Fruit fly (Drosophila melanogaster) whole organism, wandering third instar larva: ENCODE results near the gene rdgB.
A peak's percentile ranks its signal among the peaks of the same experiment; 100 is the strongest.

Experiments
- Abd-B ChIP-seq: fragments of >200 bp; optimal IDR thresholded peaks from 2 replicates; lab custom pipeline; 2017; ENCODE audit warnings: missing biosample characterization, missing genetic modification characterization
- CG32264 ChIP-seq: fragments of 200-800 bp; sonication (Bioruptor generic); optimal IDR thresholded peaks from 2 replicates; lab custom pipeline; 2016; ENCODE audit warnings: missing biosample characterization, missing genetic modification characterization
- CG9705 ChIP-seq: fragments of 200-800 bp; sonication (Bioruptor generic); optimal IDR thresholded peaks from 2 replicates; lab custom pipeline; 2018; ENCODE audit warnings: missing biosample characterization, mild to moderate bottlenecking, missing genetic modification characterization
- CrebA ChIP-seq: fragments of 200-800 bp; sonication (Bioruptor generic); optimal IDR thresholded peaks from 2 replicates; lab custom pipeline; 2016; ENCODE audit warnings: missing biosample characterization, mild to moderate bottlenecking, missing genetic modification characterization, borderline replicate concordance
- Dfd ChIP-seq: fragments of >200 bp; optimal IDR thresholded peaks from 2 replicates; lab custom pipeline; 2017; ENCODE audit warnings: missing biosample characterization, missing genetic modification characterization
- Dif ChIP-seq: fragments of 200-275, 200-300 bp; sonication (Bioruptor generic); optimal IDR thresholded peaks from 2 replicates; lab custom pipeline; 2018; ENCODE audit warnings: missing biosample characterization, missing genetic modification characterization; ENCODE audit not compliant: partially characterized antibody
- GATAd ChIP-seq: sonication (Bioruptor generic); optimal IDR thresholded peaks from 2 replicates; lab custom pipeline; 2016; ENCODE audit warnings: missing biosample characterization, missing genetic modification characterization
- HLH106 ChIP-seq: fragments of 200-800 bp; optimal IDR thresholded peaks from 3 replicates; lab custom pipeline; 2019; ENCODE audit warnings: missing biosample characterization, mild to moderate bottlenecking, missing genetic modification characterization, moderate library complexity
- Hnf4 ChIP-seq: fragments of 200-800 bp; sonication (Bioruptor generic); optimal IDR thresholded peaks from 2 replicates; lab custom pipeline; 2016; ENCODE audit warnings: missing biosample characterization, mild to moderate bottlenecking, missing genetic modification characterization
- Hr78 ChIP-seq: fragments of >200 bp; optimal IDR thresholded peaks from 2 replicates; lab custom pipeline; 2017; ENCODE audit warnings: missing biosample characterization, missing genetic modification characterization
- Hr83 ChIP-seq: fragments of 200-300 bp; sonication (Bioruptor generic); optimal IDR thresholded peaks from 2 replicates; lab custom pipeline; 2016; ENCODE audit warnings: missing biosample characterization, mild to moderate bottlenecking, missing genetic modification characterization, moderate library complexity; ENCODE audit not compliant: poor library complexity, severe bottlenecking
- Jra ChIP-seq: sonication (Bioruptor generic); optimal IDR thresholded peaks from 2 replicates; lab custom pipeline; 2016; ENCODE audit warnings: missing biosample characterization, missing genetic modification characterization
- Mio ChIP-seq: sonication (Bioruptor generic); optimal IDR thresholded peaks from 2 replicates; lab custom pipeline; 2016; ENCODE audit warnings: missing biosample characterization, missing genetic modification characterization
- Myc ChIP-seq: fragments of >200 bp; optimal IDR thresholded peaks from 2 replicates; lab custom pipeline; 2017
- N ChIP-seq: fragments of >200 bp; optimal IDR thresholded peaks from 2 replicates; lab custom pipeline; 2018; ENCODE audit warnings: missing biosample characterization, missing external identifiers, missing genetic modification characterization
- OdsH ChIP-seq: fragments of 200-800 bp; sonication (Bioruptor generic); optimal IDR thresholded peaks from 2 replicates; lab custom pipeline; 2016; ENCODE audit warnings: missing biosample characterization, mild to moderate bottlenecking, missing genetic modification characterization
- Rel ChIP-seq, 2 experiments: fragments of 200-800 bp; sonication (Bioruptor generic) in 1 of 2; optimal IDR thresholded peaks; 2 replicates in 1 of 2; 3 replicates in 1 of 2; lab custom pipeline; 2016 to 2019; ENCODE audit warnings: mild to moderate bottlenecking in 2 of 2, missing biosample characterization in 2 of 2, missing genetic modification characterization in 2 of 2, moderate library complexity in 1 of 2
- Sp1 ChIP-seq: fragments of 200-800 bp; sonication (Bioruptor generic); optimal IDR thresholded peaks from 3 replicates; lab custom pipeline; 2019; ENCODE audit warnings: missing biosample characterization, mild to moderate bottlenecking, missing genetic modification characterization, moderate library complexity
- Vsx2 ChIP-seq: fragments of 200-300, 225-300 bp; sonication (Bioruptor generic); optimal IDR thresholded peaks from 2 replicates; lab custom pipeline; 2018; ENCODE audit warnings: missing biosample characterization, missing genetic modification characterization; ENCODE audit not compliant: partially characterized antibody
- br ChIP-seq: fragments of 200-800 bp; sonication (Bioruptor generic); optimal IDR thresholded peaks from 2 replicates; lab custom pipeline; 2016; ENCODE audit warnings: missing biosample characterization, missing genetic modification characterization
- brk ChIP-seq: fragments of 200-800 bp; sonication (Bioruptor generic); optimal IDR thresholded peaks from 2 replicates; lab custom pipeline; 2016; ENCODE audit warnings: missing biosample characterization, mild to moderate bottlenecking, missing genetic modification characterization
- dl ChIP-seq, 2 experiments: fragments of 175-275, 200-275 bp in 1 of 2; fragments of 200-275 bp in 1 of 2; sonication (Bioruptor generic); optimal IDR thresholded peaks; lab custom pipeline; 2018; ENCODE audit warnings: mild to moderate bottlenecking in 2 of 2, missing biosample characterization in 2 of 2, missing genetic modification characterization in 2 of 2, moderate library complexity in 2 of 2; ENCODE audit not compliant: partially characterized antibody in 2 of 2, insufficient read depth in 1 of 2
- dmrt93B ChIP-seq: fragments of 200-800 bp; sonication (Bioruptor generic); optimal IDR thresholded peaks from 2 replicates; lab custom pipeline; 2018; ENCODE audit warnings: missing biosample characterization, mild to moderate bottlenecking, missing genetic modification characterization
- dsf ChIP-seq: sonication (Bioruptor generic); optimal IDR thresholded peaks from 2 replicates; lab custom pipeline; 2016; ENCODE audit warnings: missing biosample characterization, missing genetic modification characterization, borderline replicate concordance
- ey ChIP-seq: fragments of 200-800 bp; sonication (Bioruptor generic); optimal IDR thresholded peaks from 2 replicates; lab custom pipeline; 2016; ENCODE audit warnings: missing biosample characterization, missing genetic modification characterization
- foxo ChIP-seq, 2 experiments: fragments of 200-800 bp; sonication (Bioruptor generic); optimal IDR thresholded peaks; 2 replicates in 1 of 2; 3 replicates in 1 of 2; lab custom pipeline; 2016 to 2017; ENCODE audit warnings: missing biosample characterization in 2 of 2, missing genetic modification characterization in 2 of 2
- fru ChIP-seq: fragments of 200-800 bp; sonication (Bioruptor generic); optimal IDR thresholded peaks from 3 replicates; lab custom pipeline; 2016; ENCODE audit warnings: missing biosample characterization, mild to moderate bottlenecking, missing genetic modification characterization
- h ChIP-seq: fragments of 200-800 bp; sonication (Bioruptor generic); optimal IDR thresholded peaks from 3 replicates; lab custom pipeline; 2016; ENCODE audit warnings: missing biosample characterization, mild to moderate bottlenecking, missing genetic modification characterization
- jim ChIP-seq: fragments of 175-275, 200-325 bp; sonication (Bioruptor generic); optimal IDR thresholded peaks from 2 replicates; lab custom pipeline; 2016; ENCODE audit warnings: missing biosample characterization, mild to moderate bottlenecking, missing genetic modification characterization
- lola ChIP-seq: fragments of >200 bp; optimal IDR thresholded peaks from 2 replicates; lab custom pipeline; 2017; ENCODE audit warnings: missing biosample characterization, missing genetic modification characterization
- pan ChIP-seq: fragments of >200 bp; optimal IDR thresholded peaks from 2 replicates; lab custom pipeline; 2017
- psq ChIP-seq: fragments of 200-800 bp; sonication (Bioruptor generic); optimal IDR thresholded peaks from 3 replicates; lab custom pipeline; 2017; ENCODE audit warnings: missing biosample characterization, mild to moderate bottlenecking, missing genetic modification characterization, moderate library complexity
- rgr ChIP-seq: fragments of 200-800 bp; sonication (Bioruptor generic); optimal IDR thresholded peaks from 3 replicates; lab custom pipeline; 2016; ENCODE audit warnings: missing biosample characterization, mild to moderate bottlenecking, missing genetic modification characterization
- sage ChIP-seq: fragments of 200-800 bp; sonication (Bioruptor generic); optimal IDR thresholded peaks from 2 replicates; lab custom pipeline; 2016; ENCODE audit warnings: missing biosample characterization, mild to moderate bottlenecking, missing genetic modification characterization
- sv ChIP-seq: fragments of 200-800 bp; sonication (Bioruptor generic); optimal IDR thresholded peaks from 3 replicates; lab custom pipeline; 2016; ENCODE audit warnings: missing biosample characterization, missing genetic modification characterization
- tai ChIP-seq: sonication (Bioruptor generic); optimal IDR thresholded peaks from 2 replicates; lab custom pipeline; 2016; ENCODE audit warnings: missing biosample characterization, missing genetic modification characterization
- usp ChIP-seq: fragments of >200 bp; optimal IDR thresholded peaks from 2 replicates; lab custom pipeline; 2017; ENCODE audit warnings: missing biosample characterization, missing genetic modification characterization
- woc ChIP-seq: sonication (Bioruptor generic); optimal IDR thresholded peaks from 2 replicates; lab custom pipeline; 2016; ENCODE audit warnings: missing biosample characterization, mild to moderate bottlenecking, missing genetic modification characterization

The rdgB gene

DNA sequence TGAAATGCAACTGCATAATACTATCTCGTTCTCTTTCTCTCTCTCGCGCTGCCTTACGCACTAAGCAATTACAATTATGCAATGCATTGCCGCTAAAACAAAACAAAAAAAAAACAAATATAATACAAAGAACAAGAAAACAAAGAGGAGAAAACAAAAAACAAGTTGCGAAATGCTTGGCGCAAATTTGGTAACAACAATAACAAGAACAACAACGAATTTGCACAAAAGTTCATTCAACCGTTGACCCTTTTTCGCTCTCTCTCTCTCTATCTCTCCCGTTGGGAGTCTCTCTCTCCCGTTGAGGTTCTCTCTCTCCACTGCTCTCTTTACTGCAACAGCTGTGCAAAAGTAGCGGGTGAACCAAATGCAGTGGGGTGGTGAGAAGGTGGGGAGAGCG is 15.5 kb upstream of the rdgB start:
- TF ChIP-seq Vsx2 (GFP tag; lab: Kevin White, UChicago) (no peak), psq (GFP tag; lab: Kevin White, UChicago) (peak; percentile 24), Hr83 (GFP tag; lab: Kevin White, UChicago) (peak; percentile 27), br (GFP tag; lab: Kevin White, UChicago) (peak; percentile 18), dl (GFP tag; optimal IDR thresholded peaks at IDR 0.05; lab: Kevin White, UChicago; ENCODE audit: insufficient read depth in 1 of 2, partially characterized antibody in 2 of 2) (peak; percentile 60 to 89), Myc (lab: Kevin White, UChicago) (no peak), Dif (GFP tag; lab: Kevin White, UChicago) (peak; percentile 91)
- TF ChIP-seq, all 38 proteins: peak for 5

DNA sequence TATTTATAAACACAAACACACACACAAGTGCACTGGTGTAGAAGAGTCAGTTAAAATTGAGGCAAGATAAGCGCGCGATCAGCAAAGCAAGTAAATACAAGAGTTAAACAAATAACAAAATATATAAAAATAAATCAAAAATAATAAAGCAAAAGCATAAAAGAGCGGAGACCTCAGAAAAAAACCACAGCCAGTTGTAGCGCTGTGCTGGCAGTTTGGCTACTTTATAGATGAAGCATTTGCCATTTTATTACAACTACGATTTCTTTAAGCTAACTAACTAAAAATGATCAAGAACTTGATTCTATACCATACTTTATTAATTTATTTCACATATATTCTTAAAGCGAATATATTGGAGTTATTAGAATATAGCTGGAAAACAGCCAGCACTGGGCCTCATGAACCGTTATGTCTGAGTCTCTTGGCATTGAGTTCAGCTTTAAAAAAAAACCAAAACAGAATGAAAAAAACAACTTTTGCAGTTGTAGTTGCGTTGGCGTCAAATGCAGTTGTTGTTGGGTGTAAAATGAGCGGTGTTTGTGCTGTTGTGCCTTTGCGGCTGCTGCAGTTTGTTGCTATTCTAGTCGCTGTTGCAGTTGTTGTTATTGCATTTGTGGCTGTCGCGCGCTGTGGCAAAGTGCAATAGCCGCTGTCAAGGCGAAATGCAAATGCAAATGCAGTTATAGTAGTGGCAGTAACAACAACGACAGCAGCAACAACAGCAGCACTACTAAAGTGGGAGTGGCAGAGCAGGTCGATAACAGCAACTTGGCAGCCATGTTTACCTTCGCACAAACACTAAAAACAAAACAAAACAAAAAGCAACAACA is 14.7 kb upstream of the rdgB start:
- no peak for TF ChIP-seq usp (GFP tag; lab: Kevin White, UChicago)
- TF ChIP-seq N (GFP tag; lab: Kevin White, UChicago), result no peak
- peak; percentile 36 for TF ChIP-seq brk (GFP tag; lab: Kevin White, UChicago)
- peak; percentile 7 for TF ChIP-seq Sp1 (GFP tag; lab: Kevin White, UChicago)
- TF ChIP-seq sage (GFP tag; lab: Kevin White, UChicago), result peak; percentile 5
- peak; percentile 33 for TF ChIP-seq fru (GFP tag; lab: Kevin White, UChicago)
- TF ChIP-seq Abd-B (GFP tag; lab: Kevin White, UChicago), result no peak
- TF ChIP-seq Myc (lab: Kevin White, UChicago), result peak; percentile 52
- TF ChIP-seq rgr (GFP tag; lab: Kevin White, UChicago), result peak; percentile 6
- TF ChIP-seq jim (GFP tag; lab: Kevin White, UChicago), result no peak
- TF ChIP-seq Dfd (GFP tag; lab: Kevin White, UChicago), result no peak

DNA sequence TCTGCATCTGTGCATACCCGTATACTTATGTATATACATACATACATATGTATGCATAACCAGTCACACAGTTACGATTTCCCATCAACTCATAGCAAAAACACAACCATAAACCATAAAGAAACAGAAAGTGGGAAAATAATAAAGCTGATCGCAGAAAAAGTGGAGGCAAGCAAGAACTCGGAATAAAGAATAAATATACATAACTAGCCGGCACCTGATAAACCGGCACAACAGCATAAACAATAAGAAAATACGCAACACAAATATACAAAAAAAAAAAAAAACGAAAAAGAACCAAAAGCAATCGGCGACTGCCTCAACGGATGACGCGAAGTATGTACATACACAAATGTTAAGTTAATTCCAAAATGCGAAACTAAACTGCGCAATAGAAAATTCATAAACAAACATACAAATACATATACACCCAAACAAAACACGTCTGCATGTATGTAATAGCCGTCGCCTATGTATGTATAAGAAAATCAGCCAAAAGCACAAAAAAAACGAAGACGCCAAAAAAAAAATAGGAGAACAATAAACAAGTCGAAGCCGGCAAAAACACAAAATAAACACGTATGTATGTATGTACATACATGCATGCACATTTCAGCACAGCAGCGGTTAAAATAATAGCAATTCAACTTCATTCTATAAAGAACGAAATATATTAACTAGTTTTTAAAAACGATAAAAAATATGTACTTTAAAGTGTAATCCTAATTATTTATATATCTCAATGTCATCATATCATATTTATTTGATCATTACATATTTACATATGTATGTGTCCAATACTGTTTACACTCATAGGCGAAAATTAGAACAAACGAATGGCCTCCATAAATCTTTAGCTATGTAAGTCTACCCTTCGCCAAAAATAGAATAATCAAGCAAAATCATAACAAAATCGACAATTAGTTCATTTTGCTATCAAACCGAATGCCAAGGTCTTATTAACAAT is 13.4 kb upstream of the rdgB start:
- peak; percentile 58 for TF ChIP-seq psq (GFP tag; lab: Kevin White, UChicago)
- TF ChIP-seq OdsH (GFP tag; lab: Kevin White, UChicago), result peak; percentile 39
- TF ChIP-seq Dif (GFP tag; lab: Kevin White, UChicago), result no peak
- peak; percentile 41 for TF ChIP-seq rgr (GFP tag; lab: Kevin White, UChicago)
- no peak for TF ChIP-seq jim (GFP tag; lab: Kevin White, UChicago)
- no peak for TF ChIP-seq Hr83 (GFP tag; lab: Kevin White, UChicago)
- no peak for TF ChIP-seq Hr78 (GFP tag; lab: Kevin White, UChicago)
- TF ChIP-seq Hnf4, result no peak
- TF ChIP-seq CG32264 (GFP tag; lab: Kevin White, UChicago), result no peak
- TF ChIP-seq Mio (GFP tag; lab: Kevin White, UChicago), result no peak
- TF ChIP-seq dsf (GFP tag; lab: Kevin White, UChicago), result no peak
- TF ChIP-seq Rel (GFP tag; optimal IDR thresholded peaks at IDR 0.05; lab: Kevin White, UChicago), result no peak
- TF ChIP-seq Rel (tag; optimal IDR thresholded peaks at IDR 0.05; lab: Kevin White, UChicago), result peak; percentile 42
- no peak for TF ChIP-seq Dfd (GFP tag; lab: Kevin White, UChicago)
- TF ChIP-seq dl (GFP tag; optimal IDR thresholded peaks at IDR 0.05; lab: Kevin White, UChicago; ENCODE audit: insufficient read depth in 1 of 2, partially characterized antibody in 2 of 2), result no peak
- no peak for TF ChIP-seq lola
- TF ChIP-seq sv (GFP tag; lab: Kevin White, UChicago), result peak; percentile 60
- peak; percentile 1 for TF ChIP-seq br (GFP tag; lab: Kevin White, UChicago)
- peak; percentile 38 for TF ChIP-seq HLH106
- TF ChIP-seq tai (GFP tag; lab: Kevin White, UChicago), result no peak
- peak; percentile 42 for TF ChIP-seq ey (GFP tag; lab: Kevin White, UChicago)
- peak; percentile 25 for TF ChIP-seq h (GFP tag; lab: Kevin White, UChicago)
- no peak for TF ChIP-seq pan (lab: Kevin White, UChicago)
- TF ChIP-seq N (GFP tag; lab: Kevin White, UChicago), result no peak
- TF ChIP-seq CrebA (GFP tag; lab: Kevin White, UChicago), result no peak
- TF ChIP-seq usp (GFP tag; lab: Kevin White, UChicago), result no peak
- peak; percentile 53 for TF ChIP-seq fru (GFP tag; lab: Kevin White, UChicago)
- peak; percentile 51 for TF ChIP-seq Sp1 (GFP tag; lab: Kevin White, UChicago)
- no peak for TF ChIP-seq CG9705
- TF ChIP-seq dmrt93B (GFP tag; lab: Kevin White, UChicago), result peak; percentile 16
- TF ChIP-seq foxo (GFP tag; optimal IDR thresholded peaks at IDR 0.05; lab: Kevin White, UChicago), result peak in 1 of 2 experiments; percentile 49
- no peak for TF ChIP-seq Abd-B (GFP tag; lab: Kevin White, UChicago)
- no peak for TF ChIP-seq Vsx2 (GFP tag; lab: Kevin White, UChicago)
- TF ChIP-seq Jra (GFP tag; lab: Kevin White, UChicago), result no peak
- TF ChIP-seq sage (GFP tag; lab: Kevin White, UChicago), result no peak
- TF ChIP-seq Myc (lab: Kevin White, UChicago), result no peak
- no peak for TF ChIP-seq brk (GFP tag; lab: Kevin White, UChicago)
- TF ChIP-seq woc (GFP tag; lab: Kevin White, UChicago), result peak; percentile 14
- no peak for TF ChIP-seq GATAd (GFP tag; lab: Kevin White, UChicago)
- TF ChIP-seq, all 38 proteins: peak for 14
